Worm (Caenorhabditis elegans) whole organism, L4/young adult: ENCODE measurements around the gene grl-29.
"Not testable (repeated sequence)": the region's sequence is repeated elsewhere in the genome, so short reads cannot be mapped to it uniquely, and the experiment has no call there.

Source experiments
- W03F9.2 ChIP-seq: fragments of 150-350 bp; optimal IDR thresholded peaks from 2 replicates; lab custom pipeline; 2014; ENCODE audit warnings: missing biosample characterization, missing genetic modification characterization
- dao-5 ChIP-seq: sonication (generic microtip); optimal IDR thresholded peaks from 2 replicates; lab custom pipeline; 2016; ENCODE audit warnings: missing genotype, missing genetic modification characterization, moderate library complexity, missing compliant biosample characterization
- him-1 ChIP-seq: sonication (generic microtip); optimal IDR thresholded peaks from 2 replicates; lab custom pipeline; 2016; ENCODE audit warnings: missing genotype, missing genetic modification reagents, missing genetic modification characterization, missing compliant biosample characterization

grl-29 gene

ce11 chrV:3581034-3581433, 26.0 kb upstream of the grl-29 start:
- no peak for TF ChIP-seq him-1 (tag; lab: Kevin White, UChicago)
- TF ChIP-seq dao-5 (tag; lab: Kevin White, UChicago), result no peak
- TF ChIP-seq W03F9.2 (tag; lab: Kevin White, UChicago), result no peak

ce11 chrV:3580385-3580784, 25.3 kb upstream of the grl-29 start:
- TF ChIP-seq dao-5 (tag; lab: Kevin White, UChicago), result no peak

ce11 chrV:3579795-3580194, 24.8 kb upstream of the grl-29 start:
- TF ChIP-seq dao-5 (tag; lab: Kevin White, UChicago) (no peak), W03F9.2 (tag; lab: Kevin White, UChicago) (peak; percentile 42), him-1 (tag; lab: Kevin White, UChicago) (no peak)

ce11 chrV:3579248-3579647, 24.2 kb upstream of the grl-29 start:
- TF ChIP-seq dao-5 (tag; lab: Kevin White, UChicago), result no peak
- TF ChIP-seq him-1 (tag; lab: Kevin White, UChicago), result no peak
- no peak for TF ChIP-seq W03F9.2 (tag; lab: Kevin White, UChicago)

DNA sequence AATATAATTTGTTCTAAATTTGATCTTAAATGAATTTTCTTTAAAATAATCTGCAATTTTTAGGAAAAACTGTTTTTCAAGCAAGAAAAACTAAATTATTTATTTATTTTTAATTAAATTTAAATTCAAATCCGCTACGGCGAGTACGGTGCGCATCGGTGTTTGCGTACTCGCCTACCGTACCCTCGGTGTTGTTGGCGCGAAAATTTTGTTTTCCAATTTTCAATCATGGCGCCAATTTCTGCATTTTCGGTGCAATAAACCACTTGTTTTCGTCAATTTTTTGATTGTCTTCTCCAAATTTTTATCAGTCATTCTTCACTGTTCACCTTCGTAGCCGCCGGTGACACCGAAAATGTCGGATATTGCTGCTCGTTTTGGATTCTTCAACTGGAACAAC, 23.8 kb upstream of the grl-29 start, which contains the start of gene pygl-1:
Gene pygl-1 (plus strand): TSS at position 211 of the 400 bp plus-strand sequence.
- TF ChIP-seq W03F9.2 (tag; lab: Kevin White, UChicago) (peak; percentile 2), dao-5 (tag; lab: Kevin White, UChicago) (no peak)

DNA sequence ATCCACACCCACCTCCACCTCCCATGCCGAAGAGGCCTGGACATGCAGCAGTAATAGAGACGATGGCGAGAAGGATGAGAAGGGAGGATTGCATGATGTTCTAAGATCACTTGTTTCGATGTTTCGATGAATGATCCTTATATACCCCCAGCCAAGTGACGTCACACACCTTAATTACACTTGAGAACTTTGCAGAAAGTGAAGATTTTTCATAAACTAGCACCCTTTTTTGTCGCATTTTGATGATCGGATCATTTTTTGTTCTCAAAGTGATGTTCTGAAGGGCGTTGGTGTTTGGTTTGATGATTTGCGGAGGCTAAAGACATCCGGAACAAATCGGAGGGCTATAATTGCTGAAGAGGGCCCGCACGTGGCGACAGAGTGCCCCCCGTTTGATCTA, 20.7 kb upstream of the grl-29 start, which contains the start of gene grl-27:
Gene grl-27 (minus strand): TSS at position 101 of the 400 bp plus-strand sequence.
- no peak for TF ChIP-seq dao-5 (tag; lab: Kevin White, UChicago)
- TF ChIP-seq W03F9.2 (tag; lab: Kevin White, UChicago), result no peak
- TF ChIP-seq him-1 (tag; lab: Kevin White, UChicago), result no peak

- not testable (repeated sequence) for TF ChIP-seq dao-5, W03F9.2, him-1 (tag; lab: Kevin White, UChicago)
These were observed 17.4 kb upstream of the grl-29 start, which contains the start of gene F40C5.1 for ce11 chrV:3572408-3572807. Gene F40C5.1 (plus strand): TSS chrV:3572708.

ce11 chrV:3570695-3571094, 15.7 kb upstream of the grl-29 start, which contains the start of gene F40C5.2:
Gene F40C5.2 (plus strand): TSS chrV:3570995.
- not testable (repeated sequence) for TF ChIP-seq dao-5, W03F9.2, him-1 (tag; lab: Kevin White, UChicago)

DNA sequence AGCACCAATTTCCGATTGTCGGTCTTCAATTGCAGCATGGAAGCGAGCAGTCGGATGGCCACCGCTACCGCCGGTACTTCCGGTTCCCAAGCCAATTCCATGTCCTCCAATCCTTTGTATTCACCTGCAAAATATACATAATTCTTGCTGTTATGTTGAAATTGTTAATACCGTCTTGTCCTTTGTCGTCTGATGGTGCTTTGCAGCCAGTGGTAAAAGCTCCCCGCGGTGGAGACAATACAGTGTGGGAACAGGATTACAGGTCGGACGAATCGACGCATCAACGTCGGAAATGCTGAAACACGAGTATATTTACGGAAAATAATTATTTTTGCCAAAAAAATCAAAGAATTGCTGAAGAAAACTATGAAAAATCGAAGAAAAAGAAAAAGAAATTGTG, 9.3 kb upstream of the grl-29 start, which contains the start of gene T24A6.17:
Gene T24A6.17 (minus strand): TSS at position 101 of the 400 bp plus-strand sequence.
- not testable (repeated sequence) for TF ChIP-seq W03F9.2, him-1, dao-5 (tag; lab: Kevin White, UChicago)

DNA sequence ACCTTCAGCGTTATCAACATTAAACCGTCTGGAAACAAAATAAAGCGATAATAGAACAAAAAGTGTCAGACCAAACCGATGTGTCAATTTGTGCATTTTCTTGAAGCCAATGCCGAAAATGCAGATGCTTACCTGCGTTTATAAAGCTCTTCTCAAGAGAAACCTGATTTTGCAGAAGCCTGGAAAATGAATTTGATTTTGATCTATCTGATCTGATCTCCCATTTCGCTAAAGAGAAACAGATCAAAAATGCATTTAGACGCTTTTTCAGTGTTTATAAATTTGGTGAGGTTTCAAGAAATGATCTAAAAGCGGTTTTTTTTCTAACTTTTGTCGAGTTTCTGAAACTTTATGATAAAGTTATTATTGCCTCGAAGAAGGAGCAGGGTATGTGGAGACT, 7.8 kb upstream of the grl-29 start, which contains the start of gene T24A6.16:
Gene T24A6.16 (minus strand): TSS at position 101 of the 400 bp plus-strand sequence.
- TF ChIP-seq dao-5, W03F9.2, him-1 (tag; lab: Kevin White, UChicago): not testable (repeated sequence)

DNA sequence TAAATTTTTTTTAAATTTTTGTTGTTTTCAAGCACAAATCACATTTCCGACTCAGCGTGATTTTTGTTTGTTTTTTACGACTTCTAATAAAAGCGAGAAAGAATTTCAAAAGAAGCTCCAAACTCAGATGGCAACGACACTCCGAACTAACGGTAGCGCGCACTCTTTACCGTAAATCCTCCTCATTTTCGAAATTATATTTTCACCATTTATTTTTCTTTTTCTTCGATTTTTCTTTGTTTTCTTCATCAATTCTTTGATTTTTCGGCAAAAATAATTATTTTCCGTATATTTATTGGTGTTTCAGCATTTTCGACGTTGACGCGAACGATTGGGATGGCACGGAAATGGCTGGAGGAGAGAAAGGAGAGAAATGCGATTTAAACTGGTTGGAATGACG, 3.7 kb upstream of the grl-29 start, which contains the start of gene T24A6.1:
Gene T24A6.1 (plus strand): TSS at position 301 of the 400 bp plus-strand sequence.
- TF ChIP-seq dao-5, W03F9.2, him-1 (tag; lab: Kevin White, UChicago): not testable (repeated sequence)

ce11 chrV:3557422-3557821, 2.4 kb upstream of the grl-29 start, which contains the start of gene grl-31:
Gene grl-31 (minus strand): TSS chrV:3557778.
- TF ChIP-seq dao-5 (tag; lab: Kevin White, UChicago), result no peak
- no peak for TF ChIP-seq him-1 (tag; lab: Kevin White, UChicago)
- TF ChIP-seq W03F9.2 (tag; lab: Kevin White, UChicago), result no peak

- no peak for TF ChIP-seq him-1 (tag; lab: Kevin White, UChicago)
- no peak for TF ChIP-seq dao-5 (tag; lab: Kevin White, UChicago)
- no peak for TF ChIP-seq W03F9.2 (tag; lab: Kevin White, UChicago)
These were observed 950 bp upstream of the grl-29 start, which contains the start of gene grl-30 for ce11 chrV:3555986-3556385. Gene grl-30 (plus strand): TSS chrV:3556286.
